Fruit fly (Drosophila melanogaster) whole organism, wandering third instar larva: ENCODE data around the gene CG14135.

ENCODE experiments used
- CG9705 ChIP-seq: fragments of 200-800 bp; sonication (Bioruptor generic); optimal IDR thresholded peaks from 2 replicates; lab custom pipeline; 2018; ENCODE audit warnings: missing biosample characterization, mild to moderate bottlenecking, missing genetic modification characterization
- GATAd ChIP-seq: sonication (Bioruptor generic); optimal IDR thresholded peaks from 2 replicates; lab custom pipeline; 2016; ENCODE audit warnings: missing biosample characterization, missing genetic modification characterization
- Jra ChIP-seq: sonication (Bioruptor generic); optimal IDR thresholded peaks from 2 replicates; lab custom pipeline; 2016; ENCODE audit warnings: missing biosample characterization, missing genetic modification characterization
- Myc ChIP-seq: fragments of >200 bp; optimal IDR thresholded peaks from 2 replicates; lab custom pipeline; 2017
- N ChIP-seq: fragments of >200 bp; optimal IDR thresholded peaks from 2 replicates; lab custom pipeline; 2018; ENCODE audit warnings: missing biosample characterization, missing external identifiers, missing genetic modification characterization
- OdsH ChIP-seq: fragments of 200-800 bp; sonication (Bioruptor generic); optimal IDR thresholded peaks from 2 replicates; lab custom pipeline; 2016; ENCODE audit warnings: missing biosample characterization, mild to moderate bottlenecking, missing genetic modification characterization
- Rel ChIP-seq, 2 experiments: fragments of 200-800 bp; sonication (Bioruptor generic) in 1 of 2; optimal IDR thresholded peaks; 2 replicates in 1 of 2; 3 replicates in 1 of 2; lab custom pipeline; 2016 to 2019; ENCODE audit warnings: mild to moderate bottlenecking in 2 of 2, missing biosample characterization in 2 of 2, missing genetic modification characterization in 2 of 2, moderate library complexity in 1 of 2
- Sp1 ChIP-seq: fragments of 200-800 bp; sonication (Bioruptor generic); optimal IDR thresholded peaks from 3 replicates; lab custom pipeline; 2019; ENCODE audit warnings: missing biosample characterization, mild to moderate bottlenecking, missing genetic modification characterization, moderate library complexity
- Vsx2 ChIP-seq: fragments of 200-300, 225-300 bp; sonication (Bioruptor generic); optimal IDR thresholded peaks from 2 replicates; lab custom pipeline; 2018; ENCODE audit warnings: missing biosample characterization, missing genetic modification characterization; ENCODE audit not compliant: partially characterized antibody
- br ChIP-seq: fragments of 200-800 bp; sonication (Bioruptor generic); optimal IDR thresholded peaks from 2 replicates; lab custom pipeline; 2016; ENCODE audit warnings: missing biosample characterization, missing genetic modification characterization
- dmrt93B ChIP-seq: fragments of 200-800 bp; sonication (Bioruptor generic); optimal IDR thresholded peaks from 2 replicates; lab custom pipeline; 2018; ENCODE audit warnings: missing biosample characterization, mild to moderate bottlenecking, missing genetic modification characterization
- dsf ChIP-seq: sonication (Bioruptor generic); optimal IDR thresholded peaks from 2 replicates; lab custom pipeline; 2016; ENCODE audit warnings: missing biosample characterization, missing genetic modification characterization, borderline replicate concordance
- ey ChIP-seq: fragments of 200-800 bp; sonication (Bioruptor generic); optimal IDR thresholded peaks from 2 replicates; lab custom pipeline; 2016; ENCODE audit warnings: missing biosample characterization, missing genetic modification characterization
- foxo ChIP-seq, 2 experiments: fragments of 200-800 bp; sonication (Bioruptor generic); optimal IDR thresholded peaks; 2 replicates in 1 of 2; 3 replicates in 1 of 2; lab custom pipeline; 2016 to 2017; ENCODE audit warnings: missing biosample characterization in 2 of 2, missing genetic modification characterization in 2 of 2
- fru ChIP-seq: fragments of 200-800 bp; sonication (Bioruptor generic); optimal IDR thresholded peaks from 3 replicates; lab custom pipeline; 2016; ENCODE audit warnings: missing biosample characterization, mild to moderate bottlenecking, missing genetic modification characterization
- lola ChIP-seq: fragments of >200 bp; optimal IDR thresholded peaks from 2 replicates; lab custom pipeline; 2017; ENCODE audit warnings: missing biosample characterization, missing genetic modification characterization
- pan ChIP-seq: fragments of >200 bp; optimal IDR thresholded peaks from 2 replicates; lab custom pipeline; 2017
- psq ChIP-seq: fragments of 200-800 bp; sonication (Bioruptor generic); optimal IDR thresholded peaks from 3 replicates; lab custom pipeline; 2017; ENCODE audit warnings: missing biosample characterization, mild to moderate bottlenecking, missing genetic modification characterization, moderate library complexity
- rgr ChIP-seq: fragments of 200-800 bp; sonication (Bioruptor generic); optimal IDR thresholded peaks from 3 replicates; lab custom pipeline; 2016; ENCODE audit warnings: missing biosample characterization, mild to moderate bottlenecking, missing genetic modification characterization
- sage ChIP-seq: fragments of 200-800 bp; sonication (Bioruptor generic); optimal IDR thresholded peaks from 2 replicates; lab custom pipeline; 2016; ENCODE audit warnings: missing biosample characterization, mild to moderate bottlenecking, missing genetic modification characterization
- sv ChIP-seq: fragments of 200-800 bp; sonication (Bioruptor generic); optimal IDR thresholded peaks from 3 replicates; lab custom pipeline; 2016; ENCODE audit warnings: missing biosample characterization, missing genetic modification characterization
- woc ChIP-seq: sonication (Bioruptor generic); optimal IDR thresholded peaks from 2 replicates; lab custom pipeline; 2016; ENCODE audit warnings: missing biosample characterization, mild to moderate bottlenecking, missing genetic modification characterization

CG14135 gene

DNA sequence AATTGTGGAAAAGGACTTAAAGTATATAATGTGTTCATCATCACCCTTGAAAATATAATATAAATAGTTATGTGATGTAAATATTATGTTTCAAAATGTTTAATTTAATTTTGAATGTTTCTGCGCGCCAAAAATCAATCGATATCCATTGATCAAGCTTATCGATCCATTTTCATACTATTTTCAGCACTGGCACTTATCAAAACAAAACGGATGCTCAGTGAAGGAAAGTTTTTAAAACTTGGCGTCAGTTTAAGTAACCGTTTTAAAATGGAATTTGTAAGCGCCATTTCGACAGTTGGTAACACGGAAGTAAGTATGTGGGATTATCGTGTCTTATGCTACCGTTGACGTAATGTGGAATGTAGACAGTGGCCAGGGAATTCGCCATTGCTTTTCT is 36.8 kb downstream of the CG14135 start, which contains the start of gene sunn:
sunn (plus strand) TSS at position 202 of the 400 bp plus-strand sequence.
- TF ChIP-seq psq (GFP tag; lab: Kevin White, UChicago) (no peak), lola (GFP tag; lab: Kevin White, UChicago) (no peak), N (GFP tag; lab: Kevin White, UChicago) (no peak), sv (GFP tag; lab: Kevin White, UChicago) (no peak), dsf (GFP tag; lab: Kevin White, UChicago) (no peak), fru (GFP tag; lab: Kevin White, UChicago) (no peak), Sp1 (GFP tag; lab: Kevin White, UChicago) (no peak), rgr (GFP tag; lab: Kevin White, UChicago) (no peak), OdsH (GFP tag; lab: Kevin White, UChicago) (no peak), Myc (no peak), sage (GFP tag; lab: Kevin White, UChicago) (no peak), CG9705 (GFP tag; lab: Kevin White, UChicago) (no peak), pan (lab: Kevin White, UChicago) (no peak), br (GFP tag; lab: Kevin White, UChicago) (no peak), Vsx2 (GFP tag; lab: Kevin White, UChicago) (no peak), Rel (GFP tag; optimal IDR thresholded peaks at IDR 0.05; lab: Kevin White, UChicago) (no peak), Rel (tag; optimal IDR thresholded peaks at IDR 0.05; lab: Kevin White, UChicago) (no peak), ey (GFP tag; lab: Kevin White, UChicago) (no peak), woc (GFP tag; lab: Kevin White, UChicago) (no peak), GATAd (no peak)

DNA sequence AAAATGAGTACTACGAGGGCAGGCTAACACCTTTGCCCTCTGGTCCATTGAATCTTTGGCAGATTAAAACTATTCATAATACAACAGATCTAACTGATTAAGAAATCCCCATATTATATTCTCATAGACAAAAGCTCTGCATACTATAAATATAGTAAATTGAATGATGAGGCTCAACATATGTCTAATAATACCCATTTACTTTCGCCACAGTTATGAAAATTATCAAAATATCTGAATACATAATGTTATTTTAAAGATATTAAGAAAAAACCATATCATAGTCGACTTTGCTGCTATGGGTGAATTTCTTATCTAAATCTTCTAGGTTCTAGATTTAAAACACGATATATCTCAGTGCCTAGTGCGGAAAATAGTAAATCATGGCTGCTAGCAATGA is 40.5 kb downstream of the CG14135 start, which contains the start of gene CG32087:
CG32087 (plus strand) TSS at position 301 of the 400 bp plus-strand sequence.
- TF ChIP-seq foxo (GFP tag; optimal IDR thresholded peaks at IDR 0.05; lab: Kevin White, UChicago) (no peak), dmrt93B (GFP tag; lab: Kevin White, UChicago) (no peak), Jra (no peak), Rel (GFP tag; optimal IDR thresholded peaks at IDR 0.05; lab: Kevin White, UChicago) (no peak), Rel (tag; optimal IDR thresholded peaks at IDR 0.05; lab: Kevin White, UChicago) (no peak), pan (lab: Kevin White, UChicago) (no peak)
